Worm (Caenorhabditis elegans) whole organism, late embryonic: ENCODE data around the gene gcy-4.

Experiments used
- C38D4.7 ChIP-seq: fragments of 200-800 bp; sonication (Bioruptor generic); optimal IDR thresholded peaks from 2 replicates; lab custom pipeline; 2018; ENCODE audit warnings: mild to moderate bottlenecking, missing genetic modification characterization, moderate library complexity, missing compliant biosample characterization
- K02D7.2 ChIP-seq: sonication (generic microtip); optimal IDR thresholded peaks from 2 replicates; lab custom pipeline; 2017; ENCODE audit warnings: mild to moderate bottlenecking, missing genetic modification characterization, missing compliant biosample characterization
- K09A11.1 ChIP-seq: sonication (generic microtip); optimal IDR thresholded peaks from 2 replicates; lab custom pipeline; 2017; ENCODE audit warnings: antibody characterized with exemption, mild to moderate bottlenecking, missing genetic modification characterization, missing compliant biosample characterization; ENCODE audit not compliant: insufficient read depth
- T23F11.4 ChIP-seq: fragments of 200-800 bp; sonication (Bioruptor generic); optimal IDR thresholded peaks from 2 replicates; lab custom pipeline; 2018; ENCODE audit warnings: mild to moderate bottlenecking, missing genetic modification characterization, missing compliant biosample characterization
- Y22D7AL.16 ChIP-seq: sonication (generic microtip); optimal IDR thresholded peaks from 2 replicates; lab custom pipeline; 2016; ENCODE audit warnings: missing genetic modification characterization, missing compliant biosample characterization
- ahr-1 ChIP-seq: sonication (generic microtip); optimal IDR thresholded peaks from 2 replicates; lab custom pipeline; 2016; ENCODE audit warnings: missing genetic modification characterization, missing compliant biosample characterization
- ceh-19 ChIP-seq: fragments of 200-800 bp; sonication (Bioruptor generic); optimal IDR thresholded peaks from 2 replicates; lab custom pipeline; 2018; ENCODE audit warnings: mild to moderate bottlenecking, missing genetic modification characterization, missing compliant biosample characterization
- ceh-2 ChIP-seq: sonication (generic microtip); optimal IDR thresholded peaks from 2 replicates; lab custom pipeline; 2016; ENCODE audit warnings: missing genotype, missing genetic modification characterization, missing compliant biosample characterization
- ceh-24 ChIP-seq: sonication (generic microtip); optimal IDR thresholded peaks from 2 replicates; lab custom pipeline; 2016; ENCODE audit warnings: mild to moderate bottlenecking, missing genetic modification characterization, missing compliant biosample characterization
- ceh-45 ChIP-seq: fragments of 200-800 bp; sonication (Bioruptor generic); IDR thresholded peaks from 2 replicates; pipeline ENCODE4 v1.3.6; 2022; ENCODE audit warnings: missing genetic modification reagents, missing genetic modification characterization, missing compliant biosample characterization
- ceh-6 ChIP-seq: fragments of 200-800 bp; sonication (Bioruptor generic); optimal IDR thresholded peaks from 2 replicates; lab custom pipeline; 2018; ENCODE audit warnings: mild to moderate bottlenecking, missing genetic modification characterization, missing compliant biosample characterization
- che-1 ChIP-seq: sonication (generic microtip); optimal IDR thresholded peaks from 2 replicates; lab custom pipeline; 2016; ENCODE audit warnings: mild to moderate bottlenecking, missing genetic modification characterization, missing compliant biosample characterization
- dmd-4 ChIP-seq: sonication (generic microtip); optimal IDR thresholded peaks from 2 replicates; lab custom pipeline; 2016; ENCODE audit warnings: borderline replicate concordance, missing genetic modification characterization, missing compliant biosample characterization
- dve-1 ChIP-seq: sonication (generic microtip); optimal IDR thresholded peaks from 2 replicates; lab custom pipeline; 2017; ENCODE audit warnings: antibody characterized with exemption, mild to moderate bottlenecking, missing genetic modification characterization, missing compliant biosample characterization
- eyg-1 ChIP-seq: sonication (generic microtip); optimal IDR thresholded peaks from 2 replicates; lab custom pipeline; 2016; ENCODE audit warnings: missing genotype, missing genetic modification characterization, missing compliant biosample characterization
- hlh-13 ChIP-seq: fragments of 200-800 bp; sonication (Bioruptor generic); optimal IDR thresholded peaks from 2 replicates; lab custom pipeline; 2018; ENCODE audit warnings: mild to moderate bottlenecking, missing genetic modification characterization, missing compliant biosample characterization
- hlh-30 ChIP-seq: sonication (generic microtip); optimal IDR thresholded peaks from 2 replicates; lab custom pipeline; 2017; ENCODE audit warnings: antibody characterized with exemption, missing genetic modification characterization, missing compliant biosample characterization; ENCODE audit not compliant: insufficient read depth
- hlh-6 ChIP-seq: sonication (generic microtip); optimal IDR thresholded peaks from 2 replicates; lab custom pipeline; 2016; ENCODE audit warnings: missing genotype, missing genetic modification characterization, missing compliant biosample characterization
- hlh-8 ChIP-seq: sonication (generic microtip); optimal IDR thresholded peaks from 2 replicates; lab custom pipeline; 2016; ENCODE audit warnings: missing genotype, missing genetic modification characterization, missing compliant biosample characterization
- lim-6 ChIP-seq: sonication (generic microtip); optimal IDR thresholded peaks from 2 replicates; lab custom pipeline; 2016; ENCODE audit warnings: missing genetic modification characterization, missing compliant biosample characterization
- lin-11 ChIP-seq: fragments of 200-800 bp; sonication (Bioruptor generic); optimal IDR thresholded peaks from 2 replicates; lab custom pipeline; 2018; ENCODE audit warnings: mild to moderate bottlenecking, missing genetic modification characterization, missing compliant biosample characterization
- mec-3 ChIP-seq: sonication (generic microtip); optimal IDR thresholded peaks from 2 replicates; lab custom pipeline; 2016; ENCODE audit warnings: borderline replicate concordance, missing genetic modification characterization, missing compliant biosample characterization
- pax-1 ChIP-seq: fragments of 150-350 bp; optimal IDR thresholded peaks from 2 replicates; lab custom pipeline; 2014; ENCODE audit warnings: missing biosample characterization, missing genetic modification characterization
- pha-2 ChIP-seq: sonication (generic microtip); optimal IDR thresholded peaks from 2 replicates; lab custom pipeline; 2017; ENCODE audit warnings: mild to moderate bottlenecking, missing genetic modification characterization, missing compliant biosample characterization
- pha-4 ChIP-seq: fragments of 150-350 bp; optimal IDR thresholded peaks from 2 replicates; lab custom pipeline; 2018; ENCODE audit warnings: missing biosample characterization, missing genetic modification reagents, missing genetic modification characterization
- pqm-1 ChIP-seq: sonication (generic microtip); optimal IDR thresholded peaks from 2 replicates; lab custom pipeline; 2016; ENCODE audit warnings: missing genetic modification characterization, missing compliant biosample characterization
- ref-2 ChIP-seq: sonication (generic microtip); optimal IDR thresholded peaks from 2 replicates; lab custom pipeline; 2016; ENCODE audit warnings: missing genetic modification characterization, missing compliant biosample characterization
- sox-2 ChIP-seq: fragments of 200-800 bp; sonication (Bioruptor generic); IDR thresholded peaks from 2 replicates; pipeline ENCODE4 v1.3.6; 2022; ENCODE audit warnings: missing genetic modification reagents, missing genetic modification characterization, missing compliant biosample characterization
- tbx-7 ChIP-seq: sonication (generic microtip); optimal IDR thresholded peaks from 2 replicates; lab custom pipeline; 2016; ENCODE audit warnings: missing genotype, missing genetic modification characterization, missing compliant biosample characterization
- ttx-3 ChIP-seq: sonication (generic microtip); optimal IDR thresholded peaks from 2 replicates; lab custom pipeline; 2016; ENCODE audit warnings: missing genetic modification reagents, missing genetic modification characterization, missing compliant biosample characterization
- zip-5 ChIP-seq: sonication (generic microtip); optimal IDR thresholded peaks from 2 replicates; lab custom pipeline; 2016; ENCODE audit warnings: missing genetic modification characterization, missing compliant biosample characterization

The gcy-4 gene

DNA sequence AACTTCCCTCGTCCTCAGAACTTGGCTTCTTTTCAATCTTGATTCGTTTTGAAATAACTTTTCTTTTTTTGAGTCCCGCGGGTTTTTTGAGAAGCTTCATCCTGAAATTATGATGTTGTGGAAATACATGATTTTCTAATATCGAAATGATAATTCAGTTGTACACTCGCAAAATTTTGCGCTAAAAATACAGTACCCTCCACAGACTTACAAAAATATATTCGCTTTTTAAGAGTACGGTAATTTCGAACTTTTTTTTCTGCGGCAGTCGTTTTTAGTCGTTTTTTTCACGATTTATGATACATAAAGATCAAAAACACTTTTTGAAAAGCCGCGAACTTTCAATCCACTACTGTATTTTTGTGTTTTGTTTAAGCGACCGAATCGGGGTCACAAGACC, 36.4 kb upstream of the gcy-4 start, which contains the start of gene pro-2:
Gene pro-2, minus strand, starts transcription at position 101 of the 400 bp plus-strand sequence.
- TF ChIP-seq ceh-2 (tag; lab: Kevin White, UChicago) (no peak), ceh-24 (no peak), hlh-13 (GFP tag; lab: Kevin White, UChicago) (no peak), hlh-30 (tag; lab: Kevin White, UChicago) (no peak), T23F11.4 (GFP tag; lab: Kevin White, UChicago) (no peak), K09A11.1 (tag; lab: Kevin White, UChicago) (no peak), sox-2 (GFP tag; lab: Robert Waterston, UW) (no peak), pqm-1 (tag; lab: Kevin White, UChicago) (no peak), hlh-6 (tag; lab: Kevin White, UChicago) (no peak), ceh-19 (GFP tag; lab: Kevin White, UChicago) (no peak), eyg-1 (tag; lab: Kevin White, UChicago) (no peak), pax-1 (no peak), pha-4 (tag; lab: Kevin White, UChicago) (no peak), tbx-7 (tag; lab: Kevin White, UChicago) (no peak), ceh-6 (GFP tag; lab: Kevin White, UChicago) (no peak), pha-2 (tag; lab: Kevin White, UChicago) (no peak), C38D4.7 (GFP tag; lab: Kevin White, UChicago) (no peak), ceh-45 (no peak), K02D7.2 (tag; lab: Kevin White, UChicago) (no peak)
- TF ChIP-seq, all 69 proteins: peak for 0

DNA sequence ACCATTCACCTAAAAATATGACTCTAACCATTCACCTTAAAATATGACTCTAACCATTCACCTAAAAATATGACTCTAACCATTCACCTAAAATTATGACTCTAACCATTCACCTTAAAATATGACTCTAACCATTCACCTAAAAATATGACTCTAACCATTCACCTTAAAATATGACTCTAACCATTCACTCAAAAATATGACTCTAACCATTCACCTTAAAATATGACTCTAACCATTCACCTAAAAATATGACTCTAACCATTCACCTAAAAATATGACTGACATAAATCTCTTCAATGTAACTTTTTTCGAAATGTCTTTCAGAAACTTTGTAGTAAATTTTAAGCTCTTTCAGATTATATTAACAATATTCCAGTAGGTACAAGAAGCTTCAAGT, 27.5 kb upstream of the gcy-4 start:
- TF ChIP-seq che-1 (tag; lab: Kevin White, UChicago) (peak; percentile 6), hlh-13 (GFP tag; lab: Kevin White, UChicago) (peak; percentile 56)

DNA sequence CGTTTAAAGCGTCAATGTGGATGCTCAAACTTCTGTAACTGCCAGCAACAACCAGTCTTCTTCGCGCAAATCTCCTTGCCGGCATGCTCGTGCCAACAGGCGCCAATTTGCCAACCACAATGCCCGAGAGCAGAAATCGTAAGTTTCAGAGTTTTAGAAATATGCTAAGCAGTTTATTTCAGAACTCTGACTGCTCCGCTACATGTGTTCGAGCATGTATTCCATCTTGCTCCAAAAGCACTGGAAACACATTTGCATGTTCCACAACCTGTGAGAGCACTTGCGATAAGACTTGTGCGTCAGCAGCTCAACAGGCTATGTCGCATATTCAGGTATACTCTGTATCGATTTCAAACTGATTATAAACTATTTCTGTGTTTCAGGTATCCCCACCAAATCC, 21.1 kb upstream of the gcy-4 start:
- TF ChIP-seq hlh-8 (tag; lab: Kevin White, UChicago) = no peak
- TF ChIP-seq lin-11 (tag; lab: Kevin White, UChicago) = no peak
- TF ChIP-seq zip-5 (tag; lab: Kevin White, UChicago) = no peak
- no peak for TF ChIP-seq dve-1 (tag; lab: Kevin White, UChicago)
- no peak for TF ChIP-seq mec-3 (tag; lab: Kevin White, UChicago)
- no peak for TF ChIP-seq Y22D7AL.16
- no peak for TF ChIP-seq lim-6
- TF ChIP-seq, all 69 proteins: peak for 0

DNA sequence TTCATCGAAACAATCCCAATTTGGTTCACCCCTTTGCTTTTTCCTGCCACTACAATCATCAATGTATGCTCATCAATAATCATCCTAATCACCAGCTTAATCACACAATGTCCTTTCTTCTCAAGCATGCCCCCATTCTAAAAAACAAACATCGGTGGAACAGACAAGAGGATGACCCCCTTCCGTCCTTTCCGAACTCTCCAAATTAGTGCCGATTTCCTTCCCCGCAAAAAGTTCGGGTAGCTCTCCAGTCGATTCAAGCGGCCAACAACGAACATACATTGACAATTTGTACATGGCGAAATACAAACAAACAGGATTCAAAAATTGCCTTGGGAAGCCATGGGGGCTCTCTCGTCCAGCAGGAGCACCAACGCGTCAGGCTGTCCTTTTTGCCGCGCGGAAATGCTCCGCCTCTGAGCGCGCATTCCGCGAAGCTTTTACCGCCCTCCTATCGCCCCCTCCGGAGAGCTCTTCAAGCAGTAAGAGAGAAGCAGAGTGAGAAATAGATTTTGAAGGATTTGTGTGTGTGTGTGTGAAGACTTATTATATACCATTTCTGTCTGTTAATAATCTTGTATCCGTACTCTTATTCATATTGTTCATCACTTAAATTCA, 17.1 kb upstream of the gcy-4 start, which contains the start of gene appg-1:
Gene appg-1, plus strand, starts transcription at position 427 of the 618 bp plus-strand sequence.
- TF ChIP-seq pax-1 = no peak

DNA sequence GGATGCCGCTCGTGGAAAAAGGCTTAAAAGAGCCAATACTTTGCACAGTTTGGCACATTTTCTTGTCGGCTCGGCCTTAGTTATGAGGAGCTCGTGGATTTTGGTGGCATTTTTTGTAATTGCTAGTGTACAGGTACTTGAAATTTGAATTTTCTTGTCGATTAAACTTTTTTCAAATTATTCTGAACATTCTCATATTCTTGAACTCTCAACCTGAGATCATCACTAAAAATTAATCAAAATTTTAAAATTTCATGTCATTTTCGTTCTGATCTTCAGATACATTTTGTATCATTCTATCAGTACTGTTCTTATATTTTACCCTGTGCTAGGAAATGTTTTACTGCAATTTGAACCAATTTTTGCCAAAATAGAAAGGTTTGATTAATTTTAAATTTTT, 12.8 kb upstream of the gcy-4 start, which contains the start of gene idpp-4:
Gene idpp-4, plus strand, starts transcription at position 51 of the 400 bp plus-strand sequence.
- TF ChIP-seq tbx-7 (tag; lab: Kevin White, UChicago) (no peak), ahr-1 (no peak), ref-2 (tag; lab: Kevin White, UChicago) (no peak), lin-11 (tag; lab: Kevin White, UChicago) (no peak), lim-6 (no peak), pha-4 (tag; lab: Kevin White, UChicago) (no peak), hlh-6 (tag; lab: Kevin White, UChicago) (no peak), ceh-45 (no peak), K09A11.1 (tag; lab: Kevin White, UChicago) (no peak), dmd-4 (tag; lab: Kevin White, UChicago) (no peak), ttx-3 (tag; lab: Kevin White, UChicago) (no peak), hlh-13 (GFP tag; lab: Kevin White, UChicago) (no peak), pax-1 (no peak)
